Worm (Caenorhabditis elegans): ENCODE measurements around the gene R13A5.11.

R13A5.11 gene

ce11 chrIII:7570083-7570695 is 22.9 kb downstream of the R13A5.11 start, which contains the start of gene R13A5.7 (continued):
- TF ChIP-seq nhr-76 (tag; optimal IDR thresholded peaks at IDR 0.05) (no peak), pqm-1 (tag; optimal IDR thresholded peaks at IDR 0.05) (peak; percentile 55), aly-2 (tag; optimal IDR thresholded peaks at IDR 0.05) (no peak)

ce11 chrIII:7566098-7566497 is 27.0 kb downstream of the R13A5.11 start, which contains the start of gene ttr-32:
Gene ttr-32 (plus strand): TSS chrIII:7566411.
- TF ChIP-seq snpc-4 (tag; optimal IDR thresholded peaks at IDR 0.05) (no peak), skn-1 (tag; optimal IDR thresholded peaks at IDR 0.05) (no peak), nhr-76 (tag; optimal IDR thresholded peaks at IDR 0.05) (no peak), unc-39 (tag; optimal IDR thresholded peaks at IDR 0.05) (no peak), mml-1 (tag; optimal IDR thresholded peaks at IDR 0.05) (no peak), ceh-82 (tag; optimal IDR thresholded peaks at IDR 0.05) (no peak), nhr-23 (tag; optimal IDR thresholded peaks at IDR 0.05) (no peak), pha-4 (tag; optimal IDR thresholded peaks at IDR 0.05) (no peak), ama-1 (optimal IDR thresholded peaks at IDR 0.05) (no peak), unc-62 (GFP tag; optimal IDR thresholded peaks at IDR 0.05) (no peak), egl-27 (tag; optimal IDR thresholded peaks at IDR 0.05) (no peak), elt-3 (tag; optimal IDR thresholded peaks at IDR 0.05) (no peak), lin-39 (tag; optimal IDR thresholded peaks at IDR 0.05) (no peak), fkh-10 (GFP tag; optimal IDR thresholded peaks at IDR 0.05) (no peak), ZK546.5 (tag; optimal IDR thresholded peaks at IDR 0.05) (no peak), nhr-11 (tag; optimal IDR thresholded peaks at IDR 0.05) (no peak), eor-1 (tag; optimal IDR thresholded peaks at IDR 0.05) (no peak), lin-15B (tag; optimal IDR thresholded peaks at IDR 0.05) (no peak)

- no peak for TF ChIP-seq fkh-10 (GFP tag; optimal IDR thresholded peaks at IDR 0.05)
Observed at ce11 chrIII:7565247-7565646, 27.9 kb downstream of the R13A5.11 start, which contains the start of gene ttr-8. Gene ttr-8 (minus strand): TSS chrIII:7565347.

- TF ChIP-seq nhr-23 (tag; optimal IDR thresholded peaks at IDR 0.05) (no peak), nhr-67 (tag; optimal IDR thresholded peaks at IDR 0.05) (no peak), ceh-9 (tag; optimal IDR thresholded peaks at IDR 0.05) (no peak), nhr-11 (tag; optimal IDR thresholded peaks at IDR 0.05) (no peak), ztf-4 (tag; optimal IDR thresholded peaks at IDR 0.05) (no peak), tbx-2 (tag; optimal IDR thresholded peaks at IDR 0.05) (no peak), mml-1 (tag; optimal IDR thresholded peaks at IDR 0.05) (no peak), daf-12 (tag; optimal IDR thresholded peaks at IDR 0.05) (no peak), zag-1 (tag; optimal IDR thresholded peaks at IDR 0.05) (no peak), lin-15B (tag; optimal IDR thresholded peaks at IDR 0.05) (no peak), mdl-1 (tag; optimal IDR thresholded peaks at IDR 0.05) (no peak), skn-1 (tag; optimal IDR thresholded peaks at IDR 0.05) (no peak)
Observed at ce11 chrIII:7561872-7562271, 31.3 kb downstream of the R13A5.11 start, which contains the start of gene lgc-12. Gene lgc-12 (plus strand): TSS chrIII:7562172.

- TF ChIP-seq egl-5 (tag; optimal IDR thresholded peaks at IDR 0.05) (no peak), mml-1 (tag; optimal IDR thresholded peaks at IDR 0.05) (no peak), elt-2 (tag; optimal IDR thresholded peaks at IDR 0.05) (no peak), jun-1 (tag; optimal IDR thresholded peaks at IDR 0.05) (no peak), nfya-1 (tag; optimal IDR thresholded peaks at IDR 0.05; ENCODE audit: insufficient read depth) (peak; percentile 25), unc-62 (GFP tag; optimal IDR thresholded peaks at IDR 0.05) (peak; percentile 61), lin-39 (tag; optimal IDR thresholded peaks at IDR 0.05) (peak; percentile 31), nhr-11 (tag; optimal IDR thresholded peaks at IDR 0.05) (peak; percentile 48), elt-1 (tag; optimal IDR thresholded peaks at IDR 0.05) (peak; percentile 3)
Observed at ce11 chrIII:7559869-7560268, 33.3 kb downstream of the R13A5.11 start.

ce11 chrIII:7558658-7559057 is 34.5 kb downstream of the R13A5.11 start:
- no peak for TF ChIP-seq ceh-16 (tag; optimal IDR thresholded peaks at IDR 0.05)
- TF ChIP-seq jun-1 (tag; optimal IDR thresholded peaks at IDR 0.05): no peak
- TF ChIP-seq zag-1 (tag; optimal IDR thresholded peaks at IDR 0.05): no peak
- no peak for TF ChIP-seq eor-1 (tag; optimal IDR thresholded peaks at IDR 0.05)
- no peak for TF ChIP-seq unc-39 (tag; optimal IDR thresholded peaks at IDR 0.05)
- no peak for TF ChIP-seq lin-15B (tag; optimal IDR thresholded peaks at IDR 0.05)
- TF ChIP-seq skn-1 (tag; optimal IDR thresholded peaks at IDR 0.05): no peak
- TF ChIP-seq mdl-1 (tag; optimal IDR thresholded peaks at IDR 0.05): no peak
- TF ChIP-seq egl-5 (tag; optimal IDR thresholded peaks at IDR 0.05): no peak
- no peak for TF ChIP-seq nhr-43 (tag; optimal IDR thresholded peaks at IDR 0.05; ENCODE audit: poor library complexity, severe bottlenecking)
- TF ChIP-seq lsy-12 (tag; optimal IDR thresholded peaks at IDR 0.05): no peak
- TF ChIP-seq hmg-11 (tag; optimal IDR thresholded peaks at IDR 0.05): no peak
- TF ChIP-seq ztf-4 (tag; optimal IDR thresholded peaks at IDR 0.05): no peak
- no peak for TF ChIP-seq fkh-10 (GFP tag; optimal IDR thresholded peaks at IDR 0.05)
- no peak for TF ChIP-seq fos-1 (tag; optimal IDR thresholded peaks at IDR 0.05)
- TF ChIP-seq daf-12 (tag; optimal IDR thresholded peaks at IDR 0.05): no peak
- TF ChIP-seq R02D3.7 (tag; optimal IDR thresholded peaks at IDR 0.05): no peak
- no peak for TF ChIP-seq sea-2 (GFP tag; optimal IDR thresholded peaks at IDR 0.05)
- no peak for TF ChIP-seq elt-3 (tag; optimal IDR thresholded peaks at IDR 0.05)
